Fruit fly (Drosophila melanogaster): ENCODE results near the gene CG14286.

dm6 chr3R:19044638-19045037 is 20.7 kb downstream of the CG14286 start:
- TF ChIP-seq CG1620 (GFP tag; optimal IDR thresholded peaks at IDR 0.05) (no peak), Crg-1 (GFP tag; optimal IDR thresholded peaks at IDR 0.05) (no peak), CG33017 (tag; optimal IDR thresholded peaks at IDR 0.05) (no peak), CG7101 (tag; optimal IDR thresholded peaks at IDR 0.05) (no peak), pad (GFP tag; optimal IDR thresholded peaks at IDR 0.05) (no peak), CG14711 (tag; optimal IDR thresholded peaks at IDR 0.05) (no peak), tj (GFP tag; optimal IDR thresholded peaks at IDR 0.05) (no peak)
